Fruit fly (Drosophila melanogaster): ENCODE results near the gene Grip.

The Grip gene

dm6 chrX:5980883-5981282, 14.8 kb downstream of the Grip start (continued):
- TF ChIP-seq Opbp (GFP tag; IDR thresholded peaks at IDR 0.05; ENCODE audit: partially characterized antibody) (no peak), CG3407 (GFP tag; optimal IDR thresholded peaks at IDR 0.05) (peak; percentile 12), E2f1 (GFP tag; IDR thresholded peaks at IDR 0.05) (peak; percentile 64), CG8765 (GFP tag; IDR thresholded peaks at IDR 0.05) (no peak), Sox100B (GFP tag; optimal IDR thresholded peaks at IDR 0.05) (peak; percentile 56), CG17829 (tag; optimal IDR thresholded peaks at IDR 0.05) (peak; percentile 52), fru (optimal IDR thresholded peaks at IDR 0.05) (no peak), Drgx (GFP tag; IDR thresholded peaks at IDR 0.05) (peak; percentile 76), Camta (GFP tag; optimal IDR thresholded peaks at IDR 0.05) (peak; percentile 28), Sin3A (optimal IDR thresholded peaks at IDR 0.05) (no peak), grau (tag; optimal IDR thresholded peaks at IDR 0.05) (peak; percentile 79), CG10274 (GFP tag; optimal IDR thresholded peaks at IDR 0.05) (peak; percentile 36), Dek (tag; optimal IDR thresholded peaks at IDR 0.05) (peak; percentile 73), slbo (GFP tag; IDR thresholded peaks at IDR 0.05) (peak; percentile 89), CG3281 (GFP tag; optimal IDR thresholded peaks at IDR 0.05) (peak; percentile 79), CG2199 (GFP tag; IDR thresholded peaks at IDR 0.05) (no peak), CG4617 (GFP tag; optimal IDR thresholded peaks at IDR 0.05; ENCODE audit: borderline replicate concordance) (peak; percentile 23), BtbVII (GFP tag; optimal IDR thresholded peaks at IDR 0.05) (peak; percentile 78), CG43689 (GFP tag; IDR thresholded peaks at IDR 0.05) (0 out of 2 replicates have a peak, but pooled peaks have one; percentile 61), gem (tag; optimal IDR thresholded peaks at IDR 0.05) (peak; percentile 81), klu (GFP tag; IDR thresholded peaks at IDR 0.05) (peak; percentile 65; the same call in 1 of the 2 replicates), CG8281 (tag; optimal IDR thresholded peaks at IDR 0.05) (peak; percentile 46), Dad (GFP tag; optimal IDR thresholded peaks at IDR 0.05) (peak; percentile 41), mam (GFP tag; optimal IDR thresholded peaks at IDR 0.05) (peak; percentile 77), Atf-2 (GFP tag; optimal IDR thresholded peaks at IDR 0.05) (peak; percentile 14), otp (GFP tag; IDR thresholded peaks at IDR 0.05) (peak; percentile 71; the same call in 2 of the 3 replicates), CG12391 (tag; optimal IDR thresholded peaks at IDR 0.05) (peak; percentile 70), Hsf (GFP tag; optimal IDR thresholded peaks at IDR 0.05) (peak; percentile 73), jumu (GFP tag; optimal IDR thresholded peaks at IDR 0.05) (peak; percentile 4), Rfx (GFP tag; IDR thresholded peaks at IDR 0.05) (peak; percentile 91), CG33213 (GFP tag; optimal IDR thresholded peaks at IDR 0.05) (peak; percentile 17), B-H2 (GFP tag; optimal IDR thresholded peaks at IDR 0.05) (no peak), CG7372 (GFP tag; IDR thresholded peaks at IDR 0.05) (peak; percentile 62), run (tag; optimal IDR thresholded peaks at IDR 0.05) (peak; percentile 42), CG13296 (GFP tag; optimal IDR thresholded peaks at IDR 0.05) (peak; percentile 72), sr (GFP tag; IDR thresholded peaks at IDR 0.05) (peak; percentile 41; the same call in 1 of the 3 replicates), Max (GFP tag; optimal IDR thresholded peaks at IDR 0.05) (peak; percentile 50), sens-2 (GFP tag; IDR thresholded peaks at IDR 0.05) (0 out of 2 replicates have a peak, but pooled peaks have one; percentile 51), CG4730 (GFP tag; IDR thresholded peaks at IDR 0.05) (peak; percentile 77), CG17568 (GFP tag; optimal IDR thresholded peaks at IDR 0.05) (peak; percentile 65), inv (GFP tag; IDR thresholded peaks at IDR 0.05; ENCODE audit: partially characterized antibody) (no peak), dmrt99B (tag; optimal IDR thresholded peaks at IDR 0.05) (peak; percentile 81), Six4 (GFP tag; optimal IDR thresholded peaks at IDR 0.05) (peak; percentile 34), slp2 (GFP tag; optimal IDR thresholded peaks at IDR 0.05) (peak; percentile 9), Trl (optimal IDR thresholded peaks at IDR 0.05) (no peak), Trl (GFP tag; optimal IDR thresholded peaks at IDR 0.05) (peak; percentile 59), unpg (GFP tag; optimal IDR thresholded peaks at IDR 0.05) (peak; percentile 82), Tbp (GFP tag; optimal IDR thresholded peaks at IDR 0.05) (no peak), H2.0 (GFP tag; IDR thresholded peaks at IDR 0.05) (peak; percentile 64), ATbp (GFP tag; optimal IDR thresholded peaks at IDR 0.05) (peak; percentile 76), CG8089 (GFP tag; optimal IDR thresholded peaks at IDR 0.05) (no peak), CTCF (GFP tag; optimal IDR thresholded peaks at IDR 0.05) (peak; percentile 5), NK7.1 (GFP tag; optimal IDR thresholded peaks at IDR 0.05) (peak; percentile 14)
